Fruit fly (Drosophila melanogaster) whole organism, embryonic: Measurements from ENCODE around the gene CG10348.

Source experiments
- Aef1 ChIP-seq: fragments of 200-800 bp; sonication (Bioruptor generic); IDR thresholded peaks from 3 replicates; pipeline ENCODE4 v1.3.6; 2022; ENCODE audit warnings: missing biosample characterization, missing genetic modification characterization
- Bdp1 ChIP-seq: fragments of 200-800 bp; sonication (Bioruptor generic); optimal IDR thresholded peaks from 3 replicates; lab custom pipeline; 2016; ENCODE audit warnings: missing biosample characterization, missing genetic modification characterization
- CG10366 ChIP-seq: fragments of 200-800 bp; sonication (Bioruptor generic); IDR thresholded peaks from 2 replicates; pipeline ENCODE4 v1.3.6; 2022; ENCODE audit warnings: missing biosample characterization, missing genetic modification characterization
- CG10543 ChIP-seq: fragments of 200-800 bp; sonication (Bioruptor generic); optimal IDR thresholded peaks from 3 replicates; lab custom pipeline; 2017; ENCODE audit warnings: missing biosample characterization, mild to moderate bottlenecking, missing genetic modification characterization, moderate library complexity
- CG12299 ChIP-seq: fragments of 200-800 bp; sonication (Bioruptor generic); optimal IDR thresholded peaks from 2 replicates; lab custom pipeline; 2018; ENCODE audit warnings: missing biosample characterization, mild to moderate bottlenecking, missing genetic modification characterization
- CG13287 ChIP-seq: fragments of 200-800 bp; sonication (Bioruptor generic); IDR thresholded peaks from 2 replicates; pipeline ENCODE4 v1.3.6; 2022; ENCODE audit warnings: missing biosample characterization, missing genetic modification characterization; ENCODE audit not compliant: partially characterized antibody
- CG1529 ChIP-seq: fragments of 200-800 bp; sonication (Bioruptor generic); optimal IDR thresholded peaks from 3 replicates; lab custom pipeline; 2018; ENCODE audit warnings: missing biosample characterization, missing genetic modification characterization
- CG15479 ChIP-seq: fragments of 200-800 bp; sonication (Bioruptor generic); optimal IDR thresholded peaks from 3 replicates; lab custom pipeline; 2019; ENCODE audit warnings: missing biosample characterization, mild to moderate bottlenecking, missing genetic modification characterization, moderate library complexity
- CG15601 ChIP-seq: fragments of 200-800 bp; sonication (Bioruptor generic); optimal IDR thresholded peaks from 3 replicates; lab custom pipeline; 2019; ENCODE audit warnings: missing biosample characterization, mild to moderate bottlenecking, missing genetic modification characterization, moderate library complexity
- CG15696 ChIP-seq: fragments of 200-800 bp; sonication (Bioruptor generic); optimal IDR thresholded peaks from 2 replicates; lab custom pipeline; 2019; ENCODE audit warnings: missing biosample characterization, mild to moderate bottlenecking, missing genetic modification characterization, moderate library complexity
- CG1792 ChIP-seq: fragments of 200-800 bp; sonication (Bioruptor generic); optimal IDR thresholded peaks from 2 replicates; lab custom pipeline; 2016; ENCODE audit warnings: missing biosample characterization, missing genetic modification characterization
- CG33557 ChIP-seq: fragments of 200-800 bp; sonication (Bioruptor generic); optimal IDR thresholded peaks from 2 replicates; lab custom pipeline; 2019; ENCODE audit warnings: missing biosample characterization, mild to moderate bottlenecking, missing genetic modification characterization, moderate library complexity
- CG4617 ChIP-seq: fragments of 200-800 bp; sonication (Bioruptor generic); optimal IDR thresholded peaks from 3 replicates; lab custom pipeline; 2016; ENCODE audit warnings: missing biosample characterization, missing genetic modification characterization, borderline replicate concordance
- CG6854 ChIP-seq: fragments of 200-800 bp; sonication (Bioruptor generic); optimal IDR thresholded peaks from 3 replicates; lab custom pipeline; 2017; ENCODE audit warnings: missing biosample characterization, mild to moderate bottlenecking, missing genetic modification characterization
- CG7745 ChIP-seq: fragments of 200-800 bp; sonication (Bioruptor generic); optimal IDR thresholded peaks from 2 replicates; lab custom pipeline; 2018; ENCODE audit warnings: missing biosample characterization, mild to moderate bottlenecking, missing genetic modification characterization, moderate library complexity
- CG8290 ChIP-seq, 3 experiments: fragments of 200-800 bp; sonication (Bioruptor generic); optimal IDR thresholded peaks; 2 replicates each; lab custom pipeline; 2016 to 2019; ENCODE audit warnings: missing biosample characterization in 3 of 3, missing genetic modification characterization in 3 of 3, mild to moderate bottlenecking in 2 of 3, moderate library complexity in 1 of 3
- CG8765 ChIP-seq: fragments of 200-800 bp; sonication (Bioruptor generic); IDR thresholded peaks from 2 replicates; pipeline ENCODE4 v1.3.6; 2022; ENCODE audit warnings: missing biosample characterization, missing genetic modification characterization
- CTCF ChIP-seq: fragments of 200-800 bp; sonication (Bioruptor generic); optimal IDR thresholded peaks from 2 replicates; lab custom pipeline; 2017; ENCODE audit warnings: missing biosample characterization, mild to moderate bottlenecking, missing genetic modification characterization, moderate library complexity
- Dek ChIP-seq: fragments of 200-800 bp; sonication (Bioruptor generic); optimal IDR thresholded peaks from 3 replicates; lab custom pipeline; 2019; ENCODE audit warnings: missing biosample characterization, mild to moderate bottlenecking, missing genetic modification characterization, moderate library complexity
- H2.0 ChIP-seq: fragments of 200-800 bp; sonication (Bioruptor generic); IDR thresholded peaks from 2 replicates; pipeline ENCODE4 v1.3.6; 2022; ENCODE audit warnings: missing biosample characterization, missing genetic modification characterization
- HmgZ ChIP-seq: fragments of 200-800 bp; sonication (Bioruptor generic); optimal IDR thresholded peaks from 2 replicates; lab custom pipeline; 2018; ENCODE audit warnings: missing biosample characterization, mild to moderate bottlenecking, missing genetic modification characterization
- Hr78 ChIP-seq, 2 experiments: fragments of 200-800 bp in 1 of 2; fragments of >200 bp in 1 of 2; sonication (Bioruptor generic) in 1 of 2; optimal IDR thresholded peaks; 2 replicates each; lab custom pipeline; 2017 to 2019; ENCODE audit warnings: missing biosample characterization in 2 of 2, missing genetic modification characterization in 2 of 2, mild to moderate bottlenecking in 1 of 2, moderate library complexity in 1 of 2
- MTF-1 ChIP-seq: fragments of 200-800 bp; sonication (Bioruptor generic); optimal IDR thresholded peaks from 2 replicates; lab custom pipeline; 2018; ENCODE audit warnings: missing biosample characterization, mild to moderate bottlenecking, missing genetic modification characterization, borderline replicate concordance
- Max ChIP-seq: fragments of 200-800 bp; sonication (Bioruptor generic); optimal IDR thresholded peaks from 2 replicates; lab custom pipeline; 2016; ENCODE audit warnings: missing biosample characterization, mild to moderate bottlenecking, missing genetic modification characterization
- NC2α ChIP-seq: fragments of 200-800 bp; sonication (Bioruptor generic); optimal IDR thresholded peaks from 2 replicates; lab custom pipeline; 2016; ENCODE audit warnings: missing biosample characterization, missing genetic modification characterization
- NfI ChIP-seq: fragments of 200-800 bp; sonication (Bioruptor generic); optimal IDR thresholded peaks from 3 replicates; lab custom pipeline; 2018; ENCODE audit warnings: missing biosample characterization, mild to moderate bottlenecking, missing genetic modification characterization, moderate library complexity
- Rfx ChIP-seq: fragments of 200-800 bp; sonication (Bioruptor generic); IDR thresholded peaks from 2 replicates; pipeline ENCODE4 v1.3.6; 2022; ENCODE audit warnings: missing biosample characterization, missing genetic modification characterization
- Six4 ChIP-seq: fragments of 200-800 bp; sonication (Bioruptor generic); optimal IDR thresholded peaks from 2 replicates; lab custom pipeline; 2016; ENCODE audit warnings: missing biosample characterization, missing genetic modification characterization
- Sox102F ChIP-seq: fragments of 200-800 bp; sonication (Bioruptor generic); optimal IDR thresholded peaks from 2 replicates; lab custom pipeline; 2018; ENCODE audit warnings: missing biosample characterization, mild to moderate bottlenecking, missing genetic modification characterization, moderate library complexity
- YL-1 ChIP-seq: fragments of 200-800 bp; sonication (Bioruptor generic); optimal IDR thresholded peaks from 3 replicates; lab custom pipeline; 2017; ENCODE audit warnings: missing biosample characterization, mild to moderate bottlenecking, missing genetic modification characterization
- ase ChIP-seq: fragments of 200-800 bp; sonication (Bioruptor generic); IDR thresholded peaks from 3 replicates; pipeline ENCODE4 v1.3.6; 2022; ENCODE audit warnings: missing biosample characterization, missing genetic modification characterization
- az2 ChIP-seq: fragments of 200-800 bp; sonication (Bioruptor generic); optimal IDR thresholded peaks from 3 replicates; lab custom pipeline; 2016; ENCODE audit warnings: missing biosample characterization, missing genetic modification characterization
- disco-r ChIP-seq: fragments of 200-800 bp; sonication (Bioruptor generic); optimal IDR thresholded peaks from 2 replicates; lab custom pipeline; 2016; ENCODE audit warnings: missing biosample characterization, missing genetic modification characterization
- gfzf ChIP-seq: fragments of 200-800 bp; sonication (Bioruptor generic); optimal IDR thresholded peaks from 2 replicates; lab custom pipeline; 2016; ENCODE audit warnings: missing biosample characterization, mild to moderate bottlenecking, missing genetic modification characterization, moderate library complexity
- gt ChIP-seq: fragments of 200-800 bp; sonication (Bioruptor generic); IDR thresholded peaks from 2 replicates; pipeline ENCODE4 v1.3.6; 2022; ENCODE audit warnings: missing biosample characterization, missing genetic modification characterization
- hth ChIP-seq: fragments of >200 bp; optimal IDR thresholded peaks from 2 replicates; lab custom pipeline; 2017; ENCODE audit warnings: inconsistent platforms
- lab ChIP-seq: fragments of 200-800 bp; sonication (Bioruptor generic); optimal IDR thresholded peaks from 3 replicates; lab custom pipeline; 2017; ENCODE audit warnings: missing biosample characterization, missing genetic modification characterization, mild to moderate bottlenecking, moderate library complexity, missing genetic modification reagents
- mam ChIP-seq: fragments of 200-800 bp; sonication (Bioruptor generic); optimal IDR thresholded peaks from 3 replicates; lab custom pipeline; 2016; ENCODE audit warnings: missing biosample characterization, missing genetic modification characterization
- pan ChIP-seq, 4 experiments: fragments of >200 bp in 3 of 4; fragments of 200-800 bp in 1 of 4; sonication (Bioruptor generic) in 1 of 4; optimal IDR thresholded peaks in 3 of 4; IDR thresholded peaks in 1 of 4; 2 replicates each; pipeline versions ENCODE4 v1.3.6 to Lab custom; 2017 to 2022; ENCODE audit warnings: missing biosample characterization in 2 of 4, missing genetic modification characterization in 2 of 4, mixed read lengths in 1 of 4
- pita ChIP-seq: fragments of 200-800 bp; sonication (Bioruptor generic); optimal IDR thresholded peaks from 2 replicates; lab custom pipeline; 2017; ENCODE audit warnings: missing biosample characterization, mild to moderate bottlenecking, missing genetic modification characterization
- repo ChIP-seq: fragments of 200-800 bp; sonication (Bioruptor generic); optimal IDR thresholded peaks from 2 replicates; lab custom pipeline; 2016; ENCODE audit warnings: missing biosample characterization, missing genetic modification characterization
- salm ChIP-seq: fragments of 200-800 bp; sonication (Bioruptor generic); optimal IDR thresholded peaks from 2 replicates; lab custom pipeline; 2018; ENCODE audit warnings: missing biosample characterization, mild to moderate bottlenecking, missing genetic modification characterization
- slou ChIP-seq: fragments of 200-800 bp; sonication (Bioruptor generic); optimal IDR thresholded peaks from 3 replicates; lab custom pipeline; 2016; ENCODE audit warnings: missing biosample characterization, missing genetic modification characterization
- stc ChIP-seq: fragments of 200-800 bp; sonication (Bioruptor generic); IDR thresholded peaks from 2 replicates; pipeline ENCODE4 v1.3.6; 2022; ENCODE audit warnings: missing biosample characterization, missing genetic modification characterization
- tna ChIP-seq: fragments of 200-800 bp; sonication (Bioruptor generic); IDR thresholded peaks from 2 replicates; pipeline ENCODE4 v1.3.6; 2022; ENCODE audit warnings: missing biosample characterization, missing genetic modification characterization; ENCODE audit not compliant: partially characterized antibody
- trem ChIP-seq: fragments of 200-800 bp; optimal IDR thresholded peaks from 3 replicates; lab custom pipeline; 2019; ENCODE audit warnings: missing biosample characterization, mild to moderate bottlenecking, missing genetic modification characterization, moderate library complexity
- vnd ChIP-seq: fragments of 200-800 bp; sonication (Bioruptor generic); IDR thresholded peaks from 3 replicates; pipeline ENCODE4 v1.3.6; 2022; ENCODE audit warnings: missing biosample characterization, missing genetic modification characterization; ENCODE audit not compliant: partially characterized antibody
- wor ChIP-seq: fragments of 200-800 bp; sonication (Bioruptor generic); IDR thresholded peaks from 2 replicates; pipeline ENCODE4 v1.3.6; 2022; ENCODE audit warnings: missing biosample characterization, missing genetic modification characterization

The CG10348 gene

DNA sequence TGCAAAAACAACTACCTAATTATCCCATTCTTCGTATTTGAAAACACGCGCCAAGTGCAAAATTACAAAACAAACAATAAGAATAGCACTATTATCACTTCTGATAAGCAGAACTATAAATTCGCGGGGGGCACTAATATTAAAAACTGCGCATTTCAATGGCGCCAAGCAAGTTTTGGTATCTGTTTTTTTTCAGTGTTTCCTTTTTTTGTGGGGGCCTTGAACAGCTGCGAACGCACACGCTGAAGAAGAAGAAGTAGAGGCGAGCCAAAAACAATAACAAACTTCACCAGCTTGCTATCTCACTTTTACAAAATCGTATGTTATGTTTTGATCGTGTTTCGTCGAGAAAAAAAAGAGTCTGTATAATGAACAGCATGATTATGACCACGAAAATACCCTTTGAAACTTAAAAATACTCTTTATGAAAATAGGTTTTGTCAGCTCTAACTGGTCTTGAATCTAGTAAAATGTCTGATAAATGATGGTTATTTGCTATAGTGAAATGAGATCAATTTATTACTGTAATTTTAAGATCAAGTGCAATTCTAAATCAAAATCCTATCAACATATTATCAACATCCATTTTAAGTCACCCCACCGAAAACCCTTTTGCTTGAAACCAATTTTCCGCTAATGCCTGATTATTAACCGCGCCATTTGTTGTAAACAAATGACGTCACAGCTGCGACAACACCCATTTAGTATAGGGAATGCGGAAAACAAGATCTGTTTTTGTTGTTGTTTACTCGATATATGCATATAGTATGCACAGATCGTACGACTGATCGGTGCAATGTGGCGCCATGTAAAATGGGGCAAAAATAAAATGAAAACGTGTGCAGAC lies 38.2 kb downstream of the CG10348 start (continued):
- TF ChIP-seq ase (GFP tag; lab: Robert Waterston, UW), result 0 out of 3 replicates have a peak, but pooled peaks have one; percentile 62
- peak; percentile 33 for TF ChIP-seq stc (GFP tag; lab: Robert Waterston, UW)
- TF ChIP-seq NC2α (GFP tag; lab: Kevin White, UChicago), result peak; percentile 17
- peak; percentile 57 for TF ChIP-seq H2.0 (GFP tag; lab: Robert Waterston, UW)
- TF ChIP-seq MTF-1 (GFP tag; lab: Kevin White, UChicago), result peak; percentile 46
- peak; percentile 68 for TF ChIP-seq CG10366 (GFP tag; lab: Robert Waterston, UW)
- no peak for TF ChIP-seq Hr78 (GFP tag; optimal IDR thresholded peaks at IDR 0.05; lab: Kevin White, UChicago)
- peak; percentile 14 for TF ChIP-seq trem (tag; lab: Kevin White, UChicago)
- peak; percentile 81 for TF ChIP-seq lab (GFP tag; lab: Kevin White, UChicago)
- TF ChIP-seq NfI (GFP tag; lab: Kevin White, UChicago), result peak; percentile 77
- peak; percentile 12 for TF ChIP-seq YL-1
- TF ChIP-seq gfzf (GFP tag; lab: Kevin White, UChicago), result no peak
- TF ChIP-seq Max, result peak; percentile 18
- TF ChIP-seq hth, result no peak
- peak; percentile 44 for TF ChIP-seq az2 (GFP tag; lab: Kevin White, UChicago)
- TF ChIP-seq CG13287 (GFP tag; lab: Robert Waterston, UW), result no peak
- no peak for TF ChIP-seq pita (GFP tag; lab: Kevin White, UChicago)
- TF ChIP-seq CG33557, result peak; percentile 17
- no peak for TF ChIP-seq CG15479 (GFP tag; lab: Kevin White, UChicago)
- TF ChIP-seq tna, result no peak
- TF ChIP-seq CG10543 (GFP tag; lab: Kevin White, UChicago), result peak; percentile 79
- TF ChIP-seq CG1529 (GFP tag; lab: Kevin White, UChicago), result no peak
- peak; percentile 3 for TF ChIP-seq salm (tag; lab: Kevin White, UChicago)
- TF ChIP-seq Rfx, result peak; percentile 80
- TF ChIP-seq mam (GFP tag; lab: Kevin White, UChicago), result peak; percentile 76
- peak; percentile 53 for TF ChIP-seq HmgZ (tag; lab: Kevin White, UChicago)
- TF ChIP-seq Dek (tag; lab: Kevin White, UChicago), result peak; percentile 36
- TF ChIP-seq CG15696 (tag; lab: Kevin White, UChicago), result no peak
- no peak for TF ChIP-seq Six4 (GFP tag; lab: Kevin White, UChicago)
- TF ChIP-seq CG7745 (tag; lab: Kevin White, UChicago), result no peak
- TF ChIP-seq Sox102F (GFP tag; lab: Kevin White, UChicago), result peak; percentile 49
- TF ChIP-seq CG12299 (tag; lab: Kevin White, UChicago), result peak; percentile 31
- TF ChIP-seq CG4617 (GFP tag; lab: Kevin White, UChicago), result peak; percentile 17
- no peak for TF ChIP-seq vnd (GFP tag; lab: Robert Waterston, UW)
- TF ChIP-seq CG8765 (GFP tag; lab: Robert Waterston, UW), result no peak
- TF ChIP-seq Bdp1 (GFP tag; lab: Kevin White, UChicago), result no peak
- no peak for TF ChIP-seq pan (optimal IDR thresholded peaks at IDR 0.05; lab: Kevin White, UChicago)
- peak in 1 of 2 experiments; percentile 78 for TF ChIP-seq pan (GFP tag; optimal IDR thresholded peaks at IDR 0.05 in 1 of 2, IDR thresholded peaks at IDR 0.05 in 1 of 2)
- TF ChIP-seq slou (GFP tag; lab: Kevin White, UChicago), result no peak
- TF ChIP-seq disco-r, result peak; percentile 3
- peak; percentile 32 for TF ChIP-seq CTCF
- TF ChIP-seq gt (GFP tag; lab: Robert Waterston, UW), result 0 out of 2 replicates have a peak, but pooled peaks have one; percentile 21
- TF ChIP-seq wor (GFP tag; lab: Robert Waterston, UW), result no peak
- TF ChIP-seq CG15601 (tag; lab: Kevin White, UChicago), result no peak
- peak; percentile 24 for TF ChIP-seq CG8290 (GFP tag; optimal IDR thresholded peaks at IDR 0.05; lab: Kevin White, UChicago)
- peak in 1 of 2 experiments; percentile 60 for TF ChIP-seq CG8290 (tag; optimal IDR thresholded peaks at IDR 0.05; lab: Kevin White, UChicago)
- TF ChIP-seq Aef1 (GFP tag; lab: Robert Waterston, UW), result peak; percentile 78
- TF ChIP-seq CG1792 (GFP tag; lab: Kevin White, UChicago), result no peak
- peak; percentile 2 for TF ChIP-seq CG6854 (GFP tag; lab: Kevin White, UChicago)
- peak; percentile 37 for TF ChIP-seq repo
